Fruit fly (Drosophila melanogaster) ovary, adult (tissue): ENCODE data around the gene Gdi.

Experiments
- CG17801 ChIP-seq: fragments of 200-800 bp; optimal IDR thresholded peaks from 2 replicates; lab custom pipeline; 2019; ENCODE audit warnings: missing biosample characterization, mild to moderate bottlenecking, missing genetic modification characterization, moderate library complexity; ENCODE audit not compliant: partially characterized antibody

The Gdi gene

dm6 chr2L:9446398-9446945, 48.2 kb downstream of the Gdi start:
- TF ChIP-seq CG17801, result no peak

- no peak for TF ChIP-seq CG17801
Measured at dm6 chr2L:9445753-9446152, 48.9 kb downstream of the Gdi start.

dm6 chr2L:9442795-9443287, 51.8 kb downstream of the Gdi start:
- TF ChIP-seq CG17801, result no peak
